Fruit fly (Drosophila melanogaster) ovary, adult (tissue): ENCODE results near the gene Klp68D.

ENCODE experiments used
- CG17801 ChIP-seq: fragments of 200-800 bp; optimal IDR thresholded peaks from 2 replicates; lab custom pipeline; 2019; ENCODE audit warnings: missing biosample characterization, mild to moderate bottlenecking, missing genetic modification characterization, moderate library complexity; ENCODE audit not compliant: partially characterized antibody

The Klp68D gene

DNA sequence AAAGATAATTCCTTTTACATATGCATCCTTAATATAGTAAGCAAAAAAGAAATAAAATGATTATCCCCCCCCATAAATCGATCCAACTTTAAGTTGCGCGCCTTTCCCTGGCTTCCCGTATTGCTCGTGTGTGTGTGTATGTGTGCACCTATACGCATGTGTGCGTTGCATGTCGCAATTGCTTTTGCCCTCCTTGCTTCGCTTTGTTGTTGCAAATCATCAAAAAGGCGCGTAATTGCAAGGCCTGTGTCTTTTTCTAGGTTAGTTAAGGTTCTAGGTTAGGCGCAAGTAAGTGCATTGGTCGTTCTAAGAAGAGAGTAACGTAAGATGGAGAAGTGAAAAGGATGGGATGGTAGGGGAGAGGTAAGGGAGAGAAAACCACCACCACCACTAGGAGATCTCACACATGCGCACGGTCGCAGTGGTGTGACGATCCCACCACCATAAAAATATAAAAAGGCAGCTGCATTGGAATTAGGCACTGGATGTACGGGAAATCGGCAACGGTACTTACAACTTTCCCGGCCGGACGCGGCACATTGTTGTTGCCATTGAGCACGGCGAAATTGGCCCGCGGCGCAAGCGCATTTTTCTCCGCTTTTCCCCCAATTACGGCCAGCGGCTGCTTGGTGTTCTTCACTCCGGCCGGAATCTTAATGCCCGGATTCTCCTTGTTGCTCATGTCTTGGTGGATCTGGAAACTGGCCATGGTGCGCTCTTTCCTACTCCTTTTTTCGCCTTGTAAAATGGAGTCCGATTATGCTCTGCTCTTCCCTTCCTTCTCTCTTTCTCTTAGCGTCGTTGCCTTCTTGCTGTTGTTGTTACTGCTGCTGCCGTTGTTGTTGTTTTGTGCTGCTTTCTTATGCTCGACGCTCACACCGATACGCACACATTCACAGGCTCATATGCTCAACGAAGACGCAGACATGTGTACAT lies 37.2 kb downstream of the Klp68D start:
- TF ChIP-seq CG17801: no peak

DNA sequence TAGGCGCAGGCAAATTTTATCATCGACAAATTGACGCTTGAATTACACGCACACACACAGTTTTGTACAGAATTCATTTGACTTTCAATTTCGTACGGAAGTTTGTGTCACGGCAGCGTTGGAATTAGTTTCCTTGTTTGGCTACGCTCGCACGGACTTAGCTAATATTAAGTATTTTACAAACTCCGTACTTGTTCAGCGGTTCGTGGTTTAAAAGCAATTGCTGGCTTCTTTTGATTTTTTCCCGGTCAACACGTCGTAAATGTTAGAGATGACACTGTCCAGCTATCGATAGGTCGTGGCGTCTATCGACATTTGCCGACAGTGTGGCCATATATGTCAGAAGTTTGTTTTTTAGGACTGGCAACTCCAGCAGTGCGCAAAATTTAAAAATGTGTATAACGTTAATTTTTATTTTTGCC lies 37.9 kb downstream of the Klp68D start, which contains the start of gene CycA:
Gene CycA, minus strand, starts transcription at position 283 of the 422 bp plus-strand sequence.
- TF ChIP-seq CG17801: peak; percentile 21

DNA sequence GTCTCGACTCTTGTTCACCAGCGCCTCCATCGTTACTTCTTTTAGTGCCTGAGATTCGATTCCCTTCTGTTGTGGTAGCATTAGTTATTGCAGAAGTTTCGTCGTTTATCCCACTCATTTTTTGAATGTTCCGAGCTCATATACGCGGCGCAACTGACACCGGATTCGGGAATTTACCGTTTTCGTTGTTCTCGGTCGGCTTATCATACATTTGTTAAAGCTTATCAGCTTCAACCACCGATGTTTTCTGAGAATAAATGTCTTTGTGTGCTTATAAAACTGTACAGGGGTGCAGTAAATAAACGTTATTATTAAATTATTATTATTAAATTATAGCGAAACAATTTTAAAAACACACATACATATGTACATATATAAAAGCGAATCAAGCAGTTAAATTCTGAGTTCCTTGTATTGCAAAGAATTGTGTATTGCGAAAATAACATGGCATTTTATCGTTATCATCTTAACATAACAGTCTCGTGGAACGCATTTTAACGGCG lies 41.2 kb downstream of the Klp68D start, which contains the start of gene CG43064:
Gene CG43064, minus strand, starts transcription at position 147 of the 503 bp plus-strand sequence.
- no peak for TF ChIP-seq CG17801

DNA sequence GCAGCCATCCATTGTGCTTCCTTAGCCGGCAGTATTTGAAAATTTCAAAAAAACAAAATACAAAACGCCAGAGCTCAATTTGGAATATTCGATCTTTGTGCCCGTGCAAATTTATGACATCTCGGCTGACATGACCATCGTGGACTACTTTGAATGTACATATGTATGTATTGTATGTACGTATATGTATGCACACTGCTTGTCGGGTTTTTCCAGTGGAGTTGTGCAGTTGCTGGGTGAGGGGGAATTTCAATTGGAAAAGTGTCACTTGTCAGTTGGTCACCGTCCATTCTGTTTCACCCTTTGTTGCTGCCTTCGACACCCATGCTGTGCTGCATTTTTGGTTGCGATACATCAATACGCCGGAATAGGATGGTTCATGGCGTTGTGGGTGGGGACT lies 52.3 kb downstream of the Klp68D start, which contains the start of gene CG12521:
Gene CG12521, minus strand, starts transcription at position 101 of the 400 bp plus-strand sequence.
- no peak for TF ChIP-seq CG17801
